Fruit fly (Drosophila melanogaster): Measurements from ENCODE around the gene Men-b.

Gene Men-b

dm6 chr3R:27148812-27149769 lies 2.4 kb upstream of the Men-b start (continued):
- TF ChIP-seq Mes4 (GFP tag; optimal IDR thresholded peaks at IDR 0.05) (no peak), Hr51 (GFP tag; optimal IDR thresholded peaks at IDR 0.05) (no peak), Nf-YA (GFP tag; IDR thresholded peaks at IDR 0.05) (no peak), nerfin-2 (GFP tag; IDR thresholded peaks at IDR 0.05; ENCODE audit: partially characterized antibody) (no peak), CG9797 (GFP tag; optimal IDR thresholded peaks at IDR 0.05) (no peak), H15 (GFP tag; IDR thresholded peaks at IDR 0.05) (no peak), Dref (GFP tag; IDR thresholded peaks at IDR 0.05) (no peak), CG4730 (GFP tag; IDR thresholded peaks at IDR 0.05) (no peak), sc (optimal IDR thresholded peaks at IDR 0.05) (no peak), sc (GFP tag; optimal IDR thresholded peaks at IDR 0.05) (no peak), CG10654 (GFP tag; optimal IDR thresholded peaks at IDR 0.05) (no peak), CG32767 (GFP tag; IDR thresholded peaks at IDR 0.05) (no peak), CG18262 (tag; optimal IDR thresholded peaks at IDR 0.05) (peak; percentile 7), ATbp (GFP tag; optimal IDR thresholded peaks at IDR 0.05) (no peak), cwo (GFP tag; optimal IDR thresholded peaks at IDR 0.05) (peak; percentile 57), ewg (GFP tag; optimal IDR thresholded peaks at IDR 0.05) (no peak), CG17186 (GFP tag; optimal IDR thresholded peaks at IDR 0.05) (no peak), CG17385 (GFP tag; optimal IDR thresholded peaks at IDR 0.05) (no peak), fd3F (GFP tag; optimal IDR thresholded peaks at IDR 0.05) (no peak), CG12104 (GFP tag; optimal IDR thresholded peaks at IDR 0.05) (no peak), sens-2 (GFP tag; IDR thresholded peaks at IDR 0.05) (no peak), CG4854 (GFP tag; optimal IDR thresholded peaks at IDR 0.05) (no peak), ap (GFP tag; IDR thresholded peaks at IDR 0.05) (no peak), CG1529 (GFP tag; optimal IDR thresholded peaks at IDR 0.05) (no peak), Dbx (GFP tag; IDR thresholded peaks at IDR 0.05) (no peak), sima (GFP tag; optimal IDR thresholded peaks at IDR 0.05) (no peak), Doc2 (GFP tag; IDR thresholded peaks at IDR 0.05) (no peak), ssp (GFP tag; IDR thresholded peaks at IDR 0.05) (no peak), CG8388 (GFP tag; optimal IDR thresholded peaks at IDR 0.05) (no peak), Ets65A (GFP tag) (no peak), CG12942 (GFP tag; optimal IDR thresholded peaks at IDR 0.05) (no peak), bsh (GFP tag; optimal IDR thresholded peaks at IDR 0.05) (peak in 1 of 2 experiments; percentile 46), psq (GFP tag; optimal IDR thresholded peaks at IDR 0.05) (no peak), E2f2 (GFP tag; IDR thresholded peaks at IDR 0.05) (no peak), nerfin-1 (tag; optimal IDR thresholded peaks at IDR 0.05) (no peak), CG42726 (GFP tag; IDR thresholded peaks at IDR 0.05; ENCODE audit: partially characterized antibody) (no peak), abd-A (tag; optimal IDR thresholded peaks at IDR 0.05) (peak; percentile 90), CG10147 (GFP tag; optimal IDR thresholded peaks at IDR 0.05) (no peak), CG7786 (GFP tag; optimal IDR thresholded peaks at IDR 0.05) (no peak), CG10274 (GFP tag; optimal IDR thresholded peaks at IDR 0.05) (no peak), CG4424 (GFP tag; optimal IDR thresholded peaks at IDR 0.05) (no peak), Fer2 (tag; optimal IDR thresholded peaks at IDR 0.05) (no peak), stc (GFP tag; IDR thresholded peaks at IDR 0.05) (no peak), gfzf (GFP tag; optimal IDR thresholded peaks at IDR 0.05) (no peak), bigmax (GFP tag; optimal IDR thresholded peaks at IDR 0.05) (no peak), Taf1 (GFP tag; IDR thresholded peaks at IDR 0.05) (no peak), toy (GFP tag; IDR thresholded peaks at IDR 0.05) (no peak), Trl (optimal IDR thresholded peaks at IDR 0.05) (no peak), Trl (GFP tag; optimal IDR thresholded peaks at IDR 0.05) (no peak), shn (GFP tag; optimal IDR thresholded peaks at IDR 0.05) (no peak), br (optimal IDR thresholded peaks at IDR 0.05) (no peak)

Data from whole organism, embryonic.